Worm (Caenorhabditis elegans) whole organism, late embryonic: ENCODE results near the gene M163.1.
A peak's percentile ranks its signal among the peaks of the same experiment; 100 is the strongest.

Experiments
- C38D4.7 ChIP-seq: fragments of 200-800 bp; sonication (Bioruptor generic); optimal IDR thresholded peaks from 2 replicates; lab custom pipeline; 2018; ENCODE audit warnings: mild to moderate bottlenecking, missing genetic modification characterization, moderate library complexity, missing compliant biosample characterization
- F13H6.1 ChIP-seq: sonication (generic microtip); optimal IDR thresholded peaks from 2 replicates; lab custom pipeline; 2016; ENCODE audit warnings: missing genetic modification characterization, missing compliant biosample characterization
- T23F11.4 ChIP-seq: fragments of 200-800 bp; sonication (Bioruptor generic); optimal IDR thresholded peaks from 2 replicates; lab custom pipeline; 2018; ENCODE audit warnings: mild to moderate bottlenecking, missing genetic modification characterization, missing compliant biosample characterization
- Y22D7AL.16 ChIP-seq: sonication (generic microtip); optimal IDR thresholded peaks from 2 replicates; lab custom pipeline; 2016; ENCODE audit warnings: missing genetic modification characterization, missing compliant biosample characterization
- ahr-1 ChIP-seq: sonication (generic microtip); optimal IDR thresholded peaks from 2 replicates; lab custom pipeline; 2016; ENCODE audit warnings: missing genetic modification characterization, missing compliant biosample characterization
- ama-1 ChIP-seq: fragments of 150-350 bp; optimal IDR thresholded peaks from 2 replicates; lab custom pipeline; 2014
- ceh-14 ChIP-seq: sonication (generic microtip); optimal IDR thresholded peaks from 2 replicates; lab custom pipeline; 2016; ENCODE audit warnings: missing genotype, missing genetic modification characterization, missing compliant biosample characterization
- ceh-18 ChIP-seq: sonication (generic microtip); optimal IDR thresholded peaks from 2 replicates; lab custom pipeline; 2016; ENCODE audit warnings: missing genetic modification characterization, missing compliant biosample characterization
- ceh-19 ChIP-seq: fragments of 200-800 bp; sonication (Bioruptor generic); optimal IDR thresholded peaks from 2 replicates; lab custom pipeline; 2018; ENCODE audit warnings: mild to moderate bottlenecking, missing genetic modification characterization, missing compliant biosample characterization
- ceh-2 ChIP-seq: sonication (generic microtip); optimal IDR thresholded peaks from 2 replicates; lab custom pipeline; 2016; ENCODE audit warnings: missing genotype, missing genetic modification characterization, missing compliant biosample characterization
- ceh-22 ChIP-seq: sonication (generic microtip); optimal IDR thresholded peaks from 2 replicates; lab custom pipeline; 2017; ENCODE audit warnings: missing biosample characterization, missing genetic modification characterization
- ceh-30 ChIP-seq: fragments of 150-350 bp; optimal IDR thresholded peaks from 2 replicates; lab custom pipeline; 2014; ENCODE audit warnings: missing biosample characterization, missing genetic modification characterization
- ceh-34 ChIP-seq: sonication (generic microtip); optimal IDR thresholded peaks from 2 replicates; lab custom pipeline; 2016; ENCODE audit warnings: mild to moderate bottlenecking, missing genetic modification characterization, missing compliant biosample characterization
- ceh-45 ChIP-seq: fragments of 200-800 bp; sonication (Bioruptor generic); IDR thresholded peaks from 2 replicates; pipeline ENCODE4 v1.3.6; 2022; ENCODE audit warnings: missing genetic modification reagents, missing genetic modification characterization, missing compliant biosample characterization
- ceh-48 ChIP-seq: sonication (generic microtip); optimal IDR thresholded peaks from 2 replicates; lab custom pipeline; 2016; ENCODE audit warnings: missing genetic modification characterization, inconsistent platforms, missing compliant biosample characterization
- ceh-6 ChIP-seq: fragments of 200-800 bp; sonication (Bioruptor generic); optimal IDR thresholded peaks from 2 replicates; lab custom pipeline; 2018; ENCODE audit warnings: mild to moderate bottlenecking, missing genetic modification characterization, missing compliant biosample characterization
- ceh-9 ChIP-seq: sonication (generic microtip); optimal IDR thresholded peaks from 2 replicates; lab custom pipeline; 2016; ENCODE audit warnings: mild to moderate bottlenecking, missing genetic modification characterization, inconsistent platforms, missing compliant biosample characterization
- che-1 ChIP-seq: sonication (generic microtip); optimal IDR thresholded peaks from 2 replicates; lab custom pipeline; 2016; ENCODE audit warnings: mild to moderate bottlenecking, missing genetic modification characterization, missing compliant biosample characterization
- dmd-4 ChIP-seq: sonication (generic microtip); optimal IDR thresholded peaks from 2 replicates; lab custom pipeline; 2016; ENCODE audit warnings: borderline replicate concordance, missing genetic modification characterization, missing compliant biosample characterization
- dve-1 ChIP-seq: sonication (generic microtip); optimal IDR thresholded peaks from 2 replicates; lab custom pipeline; 2017; ENCODE audit warnings: antibody characterized with exemption, mild to moderate bottlenecking, missing genetic modification characterization, missing compliant biosample characterization
- elt-2 ChIP-seq: sonication (generic microtip); optimal IDR thresholded peaks from 2 replicates; lab custom pipeline; 2016; ENCODE audit warnings: missing genetic modification reagents, missing genetic modification characterization, missing compliant biosample characterization
- elt-4 ChIP-seq: sonication (generic microtip); optimal IDR thresholded peaks from 2 replicates; lab custom pipeline; 2016; ENCODE audit warnings: missing genetic modification characterization, missing compliant biosample characterization
- ets-4 ChIP-seq: sonication (generic microtip); optimal IDR thresholded peaks from 2 replicates; lab custom pipeline; 2016; ENCODE audit warnings: missing genetic modification characterization, missing compliant biosample characterization
- fkh-10 ChIP-seq: fragments of 150-350 bp; optimal IDR thresholded peaks from 2 replicates; lab custom pipeline; 2014; ENCODE audit warnings: missing biosample characterization, missing genetic modification reagents, missing genetic modification characterization
- gmeb-2 ChIP-seq: sonication (generic microtip); optimal IDR thresholded peaks from 2 replicates; lab custom pipeline; 2016; ENCODE audit warnings: missing genetic modification characterization, inconsistent platforms, missing compliant biosample characterization
- hlh-15 ChIP-seq: sonication (generic microtip); optimal IDR thresholded peaks from 2 replicates; lab custom pipeline; 2016; ENCODE audit warnings: missing genetic modification characterization, missing compliant biosample characterization
- lim-6 ChIP-seq: sonication (generic microtip); optimal IDR thresholded peaks from 2 replicates; lab custom pipeline; 2016; ENCODE audit warnings: missing genetic modification characterization, missing compliant biosample characterization
- lin-11 ChIP-seq: fragments of 200-800 bp; sonication (Bioruptor generic); optimal IDR thresholded peaks from 2 replicates; lab custom pipeline; 2018; ENCODE audit warnings: mild to moderate bottlenecking, missing genetic modification characterization, missing compliant biosample characterization
- mec-3 ChIP-seq: sonication (generic microtip); optimal IDR thresholded peaks from 2 replicates; lab custom pipeline; 2016; ENCODE audit warnings: borderline replicate concordance, missing genetic modification characterization, missing compliant biosample characterization
- nfya-1 ChIP-seq: sonication (generic microtip); optimal IDR thresholded peaks from 2 replicates; lab custom pipeline; 2017; ENCODE audit warnings: missing genetic modification characterization, mild to moderate bottlenecking, missing compliant biosample characterization, antibody characterized with exemption, moderate library complexity
- nhr-11 ChIP-seq: fragments of 150-350 bp; optimal IDR thresholded peaks from 2 replicates; lab custom pipeline; 2014; ENCODE audit warnings: missing biosample characterization, missing genetic modification characterization
- npax-4 ChIP-seq: sonication (generic microtip); optimal IDR thresholded peaks from 2 replicates; lab custom pipeline; 2016; ENCODE audit warnings: missing genetic modification characterization, missing compliant biosample characterization
- odd-2 ChIP-seq: sonication (generic microtip); optimal IDR thresholded peaks from 2 replicates; lab custom pipeline; 2017; ENCODE audit warnings: antibody characterized with exemption, mild to moderate bottlenecking, missing genetic modification characterization, missing compliant biosample characterization
- pat-9 ChIP-seq: fragments of 200-800 bp; sonication (Bioruptor generic); optimal IDR thresholded peaks from 2 replicates; lab custom pipeline; 2018; ENCODE audit warnings: mild to moderate bottlenecking, missing genetic modification characterization, moderate library complexity, missing compliant biosample characterization
- pha-2 ChIP-seq: sonication (generic microtip); optimal IDR thresholded peaks from 2 replicates; lab custom pipeline; 2017; ENCODE audit warnings: mild to moderate bottlenecking, missing genetic modification characterization, missing compliant biosample characterization
- pha-4 ChIP-seq: fragments of 150-350 bp; optimal IDR thresholded peaks from 2 replicates; lab custom pipeline; 2018; ENCODE audit warnings: missing biosample characterization, missing genetic modification reagents, missing genetic modification characterization
- pqm-1 ChIP-seq: sonication (generic microtip); optimal IDR thresholded peaks from 2 replicates; lab custom pipeline; 2016; ENCODE audit warnings: missing genetic modification characterization, missing compliant biosample characterization
- ref-2 ChIP-seq: sonication (generic microtip); optimal IDR thresholded peaks from 2 replicates; lab custom pipeline; 2016; ENCODE audit warnings: missing genetic modification characterization, missing compliant biosample characterization
- sdc-2 ChIP-seq: sonication (generic microtip); optimal IDR thresholded peaks from 2 replicates; lab custom pipeline; 2016; ENCODE audit warnings: missing genotype, missing genetic modification characterization, missing compliant biosample characterization
- sox-2 ChIP-seq: fragments of 200-800 bp; sonication (Bioruptor generic); IDR thresholded peaks from 2 replicates; pipeline ENCODE4 v1.3.6; 2022; ENCODE audit warnings: missing genetic modification reagents, missing genetic modification characterization, missing compliant biosample characterization
- sox-4 ChIP-seq: sonication (generic microtip); optimal IDR thresholded peaks from 2 replicates; lab custom pipeline; 2017; ENCODE audit warnings: mild to moderate bottlenecking, missing genetic modification characterization, inconsistent platforms, missing compliant biosample characterization
- ttx-3 ChIP-seq: sonication (generic microtip); optimal IDR thresholded peaks from 2 replicates; lab custom pipeline; 2016; ENCODE audit warnings: missing genetic modification reagents, missing genetic modification characterization, missing compliant biosample characterization
- unc-3 ChIP-seq, 2 experiments: fragments of 200-800 bp in 1 of 2; sonication (Bioruptor generic) in 1 of 2; sonication (generic microtip) in 1 of 2; conservative IDR thresholded peaks in 1 of 2; optimal IDR thresholded peaks in 1 of 2; 2 replicates each; pipeline versions ENCODE4 v1.3.6 to Lab custom; 2016 to 2022; ENCODE audit warnings: missing compliant biosample characterization in 2 of 2, missing genetic modification characterization in 2 of 2, missing genetic modification reagents in 1 of 2
- unc-42 ChIP-seq: sonication (generic microtip); optimal IDR thresholded peaks from 2 replicates; lab custom pipeline; 2016; ENCODE audit warnings: missing genotype, missing genetic modification characterization, missing compliant biosample characterization
- unc-86 ChIP-seq: sonication (generic microtip); optimal IDR thresholded peaks from 2 replicates; lab custom pipeline; 2016; ENCODE audit warnings: missing genetic modification characterization, missing compliant biosample characterization
- ztf-16 ChIP-seq: sonication (generic microtip); optimal IDR thresholded peaks from 2 replicates; lab custom pipeline; 2017; ENCODE audit warnings: missing genetic modification characterization, missing compliant biosample characterization

M163.1 gene

ce11 chrX:14491103-14491502, 12.5 kb downstream of the M163.1 start:
- TF ChIP-seq ref-2 (tag; lab: Kevin White, UChicago) (peak; percentile 38), ceh-34 (tag; lab: Kevin White, UChicago) (no peak), nfya-1 (peak; percentile 16), elt-2 (tag; lab: Kevin White, UChicago) (peak; percentile 13), dmd-4 (tag; lab: Kevin White, UChicago) (peak; percentile 14), pha-4 (tag; lab: Kevin White, UChicago) (no peak), unc-86 (tag; lab: Kevin White, UChicago) (no peak), dve-1 (no peak), C38D4.7 (GFP tag; lab: Kevin White, UChicago) (no peak), unc-42 (tag; lab: Kevin White, UChicago) (peak; percentile 3), ama-1 (lab: Kevin White, UChicago) (peak; percentile 68), Y22D7AL.16 (tag; lab: Kevin White, UChicago) (no peak), sox-2 (GFP tag; lab: Robert Waterston, UW) (peak; percentile 55; the same call in 1 of the 2 replicates), sdc-2 (tag; lab: Kevin White, UChicago) (peak; percentile 59)

- TF ChIP-seq ama-1 (lab: Kevin White, UChicago) (no peak), ref-2 (tag; lab: Kevin White, UChicago) (no peak), ceh-48 (tag; lab: Kevin White, UChicago) (no peak), Y22D7AL.16 (tag; lab: Kevin White, UChicago) (no peak), unc-86 (tag; lab: Kevin White, UChicago) (no peak), ceh-14 (no peak), elt-4 (tag; lab: Kevin White, UChicago) (peak; percentile 49), ceh-18 (no peak)
These were observed 13.1 kb downstream of the M163.1 start for ce11 chrX:14490486-14490885.

- TF ChIP-seq ceh-45 (GFP tag; lab: Robert Waterston, UW) (0 out of 2 replicates have a peak, but pooled peaks have one; percentile 48), elt-4 (tag; lab: Kevin White, UChicago) (no peak), ceh-2 (no peak), ceh-18 (peak; percentile 63), che-1 (tag; lab: Kevin White, UChicago) (no peak), dmd-4 (tag; lab: Kevin White, UChicago) (no peak), ref-2 (tag; lab: Kevin White, UChicago) (peak; percentile 73), sdc-2 (tag; lab: Kevin White, UChicago) (peak; percentile 40), ceh-30 (tag; lab: Kevin White, UChicago) (no peak), odd-2 (no peak), ceh-48 (tag; lab: Kevin White, UChicago) (no peak), elt-2 (tag; lab: Kevin White, UChicago) (peak; percentile 28), ztf-16 (tag; lab: Kevin White, UChicago) (no peak), C38D4.7 (GFP tag; lab: Kevin White, UChicago) (no peak), ceh-6 (GFP tag; lab: Kevin White, UChicago) (no peak), T23F11.4 (no peak), ceh-22 (tag; lab: Kevin White, UChicago) (no peak), hlh-15 (tag; lab: Kevin White, UChicago) (no peak), lin-11 (tag; lab: Kevin White, UChicago) (no peak), nfya-1 (peak; percentile 73), gmeb-2 (tag; lab: Kevin White, UChicago) (no peak), ets-4 (tag; lab: Kevin White, UChicago) (no peak), mec-3 (tag; lab: Kevin White, UChicago) (no peak), ceh-34 (tag; lab: Kevin White, UChicago) (peak; percentile 53), ceh-9 (tag; lab: Kevin White, UChicago) (no peak), fkh-10 (no peak), F13H6.1 (tag; lab: Kevin White, UChicago) (no peak), pat-9 (tag; lab: Kevin White, UChicago) (no peak), lim-6 (tag; lab: Kevin White, UChicago) (no peak), ttx-3 (no peak), unc-3 (GFP tag; conservative IDR thresholded peaks at IDR 0.05; lab: Robert Waterston, UW) (no peak), unc-3 (tag; optimal IDR thresholded peaks at IDR 0.05; lab: Kevin White, UChicago) (no peak), pha-2 (no peak), ceh-19 (GFP tag; lab: Kevin White, UChicago) (peak; percentile 13), ahr-1 (tag; lab: Kevin White, UChicago) (no peak), nhr-11 (tag; lab: Kevin White, UChicago) (no peak), pqm-1 (no peak), npax-4 (tag; lab: Kevin White, UChicago) (no peak), sox-4 (tag; lab: Kevin White, UChicago) (no peak)
These were observed 13.7 kb downstream of the M163.1 start, which contains the start of gene his-24 for ce11 chrX:14489945-14490344. Gene his-24, plus strand, starts transcription at chrX:14490094.
